Worm (Caenorhabditis elegans): Measurements from ENCODE around the gene tbb-6.

DNA sequence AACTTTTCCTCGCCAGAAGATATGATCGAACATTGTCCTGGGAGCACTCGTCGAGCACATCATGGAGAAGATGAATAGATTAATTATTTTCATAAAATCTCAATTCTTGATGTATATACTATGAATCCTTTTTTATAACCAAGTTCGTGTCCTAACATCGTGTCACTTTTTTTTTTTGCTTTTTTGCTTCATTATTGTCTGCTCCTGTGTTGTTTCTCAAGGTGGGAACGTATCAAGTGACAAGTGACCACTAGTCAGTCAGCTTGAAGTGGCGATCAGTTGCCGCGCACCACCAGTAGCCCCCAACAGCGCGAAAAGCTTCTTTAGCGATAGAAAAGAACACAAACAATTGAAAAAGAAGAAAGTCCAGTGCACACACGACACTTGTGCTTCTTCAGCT is 9.1 kb upstream of the tbb-6 start, which contains the start of gene lrx-1:
- no peak for TF ChIP-seq F57A8.1 (GFP tag; optimal IDR thresholded peaks at IDR 0.05)
- no peak for TF ChIP-seq aptf-3 (GFP tag; IDR thresholded peaks at IDR 0.05)
- no peak for TF ChIP-seq attf-3 (GFP tag; conservative IDR thresholded peaks at IDR 0.05)
- no peak for TF ChIP-seq Y79H2A.3 (GFP tag; conservative IDR thresholded peaks at IDR 0.05)
- no peak for TF ChIP-seq ekl-4 (GFP tag; IDR thresholded peaks at IDR 0.05)
- TF ChIP-seq rcor-1 (GFP tag; IDR thresholded peaks at IDR 0.05) = no peak
- TF ChIP-seq cebp-1 (GFP tag; IDR thresholded peaks at IDR 0.05) = no peak
- TF ChIP-seq cebp-1 (tag; optimal IDR thresholded peaks at IDR 0.05) = no peak
